Fruit fly (Drosophila melanogaster): ENCODE results near the gene CG17726.

dm6 chr3R:11197389-11197716 lies 29.2 kb upstream of the CG17726 start, which contains the start of gene cu:
- TF ChIP-seq chn (GFP tag; optimal IDR thresholded peaks at IDR 0.05) (no peak), scrt (GFP tag; optimal IDR thresholded peaks at IDR 0.05) (no peak), otp (GFP tag; IDR thresholded peaks at IDR 0.05) (no peak), CG13894 (tag; optimal IDR thresholded peaks at IDR 0.05) (no peak), Hr78 (GFP tag; optimal IDR thresholded peaks at IDR 0.05) (no peak), cas (GFP tag; IDR thresholded peaks at IDR 0.05) (no peak), fd102C (GFP tag; optimal IDR thresholded peaks at IDR 0.05) (no peak), CG6689 (GFP tag; IDR thresholded peaks at IDR 0.05) (no peak)

All from whole organism, embryonic.